Worm (Caenorhabditis elegans) whole organism, late embryonic: ENCODE measurements around the gene F21C10.6.

Experiments
- ceh-19 ChIP-seq: fragments of 200-800 bp; sonication (Bioruptor generic); optimal IDR thresholded peaks from 2 replicates; lab custom pipeline; 2018; ENCODE audit warnings: mild to moderate bottlenecking, missing genetic modification characterization, missing compliant biosample characterization
- elt-2 ChIP-seq: sonication (generic microtip); optimal IDR thresholded peaks from 2 replicates; lab custom pipeline; 2016; ENCODE audit warnings: missing genetic modification reagents, missing genetic modification characterization, missing compliant biosample characterization
- ets-4 ChIP-seq: sonication (generic microtip); optimal IDR thresholded peaks from 2 replicates; lab custom pipeline; 2016; ENCODE audit warnings: missing genetic modification characterization, missing compliant biosample characterization
- fax-1 ChIP-seq: sonication (generic microtip); optimal IDR thresholded peaks from 2 replicates; lab custom pipeline; 2016; ENCODE audit warnings: missing genotype, missing genetic modification characterization, missing compliant biosample characterization
- gmeb-2 ChIP-seq: sonication (generic microtip); optimal IDR thresholded peaks from 2 replicates; lab custom pipeline; 2016; ENCODE audit warnings: missing genetic modification characterization, inconsistent platforms, missing compliant biosample characterization
- lin-11 ChIP-seq: fragments of 200-800 bp; sonication (Bioruptor generic); optimal IDR thresholded peaks from 2 replicates; lab custom pipeline; 2018; ENCODE audit warnings: mild to moderate bottlenecking, missing genetic modification characterization, missing compliant biosample characterization
- nfya-1 ChIP-seq: sonication (generic microtip); optimal IDR thresholded peaks from 2 replicates; lab custom pipeline; 2017; ENCODE audit warnings: missing genetic modification characterization, mild to moderate bottlenecking, missing compliant biosample characterization, antibody characterized with exemption, moderate library complexity
- pros-1 ChIP-seq: fragments of 150-350 bp; optimal IDR thresholded peaks from 2 replicates; lab custom pipeline; 2014; ENCODE audit warnings: missing biosample characterization, missing genetic modification reagents, missing genetic modification characterization
- rnt-1 ChIP-seq: sonication (generic microtip); optimal IDR thresholded peaks from 2 replicates; lab custom pipeline; 2016; ENCODE audit warnings: missing genetic modification characterization, missing compliant biosample characterization
- unc-3 ChIP-seq, 2 experiments: fragments of 200-800 bp in 1 of 2; sonication (Bioruptor generic) in 1 of 2; sonication (generic microtip) in 1 of 2; conservative IDR thresholded peaks in 1 of 2; optimal IDR thresholded peaks in 1 of 2; 2 replicates each; pipeline versions ENCODE4 v1.3.6 to Lab custom; 2016 to 2022; ENCODE audit warnings: missing compliant biosample characterization in 2 of 2, missing genetic modification characterization in 2 of 2, missing genetic modification reagents in 1 of 2
- unc-86 ChIP-seq: sonication (generic microtip); optimal IDR thresholded peaks from 2 replicates; lab custom pipeline; 2016; ENCODE audit warnings: missing genetic modification characterization, missing compliant biosample characterization

DNA sequence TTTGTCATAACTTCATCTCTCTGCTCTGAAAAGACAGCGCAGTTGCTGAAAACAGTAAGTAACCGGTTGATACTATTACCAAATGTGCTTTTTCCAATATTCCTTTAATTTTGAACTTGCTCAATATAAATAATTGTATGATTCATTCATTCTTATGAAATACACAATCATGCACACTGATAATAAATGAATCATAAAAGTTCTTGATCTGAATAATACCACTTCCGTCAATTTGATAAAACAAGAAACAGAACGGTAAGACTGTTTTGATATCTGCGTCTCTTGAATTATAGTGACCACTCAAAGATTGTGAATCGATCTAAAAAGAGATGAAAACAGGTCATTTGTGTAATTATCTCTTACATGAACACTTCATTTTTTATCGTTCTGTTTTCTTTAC lies 2.0 kb downstream of the F21C10.6 start, which contains the start of gene F21C10.4:
- TF ChIP-seq ets-4 (tag; lab: Kevin White, UChicago) (no peak), pros-1 (tag; lab: Kevin White, UChicago) (no peak), gmeb-2 (no peak), elt-2 (tag; lab: Kevin White, UChicago) (no peak), rnt-1 (tag; lab: Kevin White, UChicago) (no peak), nfya-1 (tag; lab: Kevin White, UChicago) (no peak), unc-86 (tag; lab: Kevin White, UChicago) (no peak), lin-11 (tag; lab: Kevin White, UChicago) (no peak), ceh-19 (no peak), fax-1 (tag; lab: Kevin White, UChicago) (no peak), unc-3 (GFP tag; conservative IDR thresholded peaks at IDR 0.05; lab: Robert Waterston, UW) (no peak), unc-3 (tag; optimal IDR thresholded peaks at IDR 0.05; lab: Kevin White, UChicago) (no peak)
